Worm (Caenorhabditis elegans): ENCODE results near the gene wrb-1.
A peak's percentile ranks its signal among the peaks of the same experiment; 100 is the strongest.

wrb-1 gene

ce11 chrV:1158247-1158646, 37.6 kb upstream of the wrb-1 start (continued):
- no peak for TF ChIP-seq ceh-63 (GFP tag; optimal IDR thresholded peaks at IDR 0.05)

ce11 chrV:1160716-1161115, 35.2 kb upstream of the wrb-1 start:
- TF ChIP-seq egl-27 (tag; optimal IDR thresholded peaks at IDR 0.05) (no peak), zag-1 (tag; optimal IDR thresholded peaks at IDR 0.05) (no peak), aly-2 (tag; optimal IDR thresholded peaks at IDR 0.05) (no peak), ztf-11 (tag; optimal IDR thresholded peaks at IDR 0.05) (no peak), egl-13 (tag; optimal IDR thresholded peaks at IDR 0.05) (no peak), vab-15 (tag; optimal IDR thresholded peaks at IDR 0.05) (no peak), elt-2 (tag; optimal IDR thresholded peaks at IDR 0.05) (no peak), unc-98 (GFP tag; IDR thresholded peaks at IDR 0.05) (no peak), elt-3 (tag; optimal IDR thresholded peaks at IDR 0.05) (no peak), jun-1 (tag; optimal IDR thresholded peaks at IDR 0.05) (no peak), nhr-84 (tag; optimal IDR thresholded peaks at IDR 0.05) (no peak), unc-86 (tag; optimal IDR thresholded peaks at IDR 0.05) (no peak), xbp-1 (tag; optimal IDR thresholded peaks at IDR 0.05) (no peak), ceh-82 (tag; optimal IDR thresholded peaks at IDR 0.05) (no peak), dpl-1 (GFP tag; optimal IDR thresholded peaks at IDR 0.05) (no peak), mef-2 (tag; optimal IDR thresholded peaks at IDR 0.05) (no peak), rnt-1 (tag; optimal IDR thresholded peaks at IDR 0.05) (no peak)

ce11 chrV:1164196-1164691, 31.6 kb upstream of the wrb-1 start, which contains the start of gene T21H3.5:
Gene T21H3.5, minus strand, starts transcription at chrV:1164293.
- no peak for TF ChIP-seq mef-2 (tag; optimal IDR thresholded peaks at IDR 0.05)
- TF ChIP-seq blmp-1 (tag; optimal IDR thresholded peaks at IDR 0.05) = peak; percentile 33
- no peak for TF ChIP-seq aha-1 (tag; optimal IDR thresholded peaks at IDR 0.05)
- no peak for TF ChIP-seq pax-3 (tag; optimal IDR thresholded peaks at IDR 0.05)

- TF ChIP-seq irx-1 (tag; optimal IDR thresholded peaks at IDR 0.05) (no peak), jun-1 (tag; optimal IDR thresholded peaks at IDR 0.05) (no peak), dpl-1 (GFP tag; optimal IDR thresholded peaks at IDR 0.05) (no peak), pqm-1 (tag; optimal IDR thresholded peaks at IDR 0.05) (no peak), mef-2 (tag; optimal IDR thresholded peaks at IDR 0.05) (no peak), nhr-11 (tag; optimal IDR thresholded peaks at IDR 0.05) (no peak)
Measured at ce11 chrV:1165090-1165761, 30.6 kb upstream of the wrb-1 start, which contains the start of gene ptr-16. Gene ptr-16, plus strand, starts transcription at chrV:1165711.

ce11 chrV:1170591-1170990, 25.3 kb upstream of the wrb-1 start:
- no peak for TF ChIP-seq sptf-1 (tag; optimal IDR thresholded peaks at IDR 0.05)
- no peak for TF ChIP-seq xbp-1 (tag; optimal IDR thresholded peaks at IDR 0.05)
- no peak for TF ChIP-seq grh-1 (GFP tag; IDR thresholded peaks at IDR 0.05)
- TF ChIP-seq ama-1 (optimal IDR thresholded peaks at IDR 0.05) = no peak
- no peak for TF ChIP-seq fos-1 (tag; optimal IDR thresholded peaks at IDR 0.05)
- no peak for TF ChIP-seq zip-4 (GFP tag; optimal IDR thresholded peaks at IDR 0.05)
- no peak for TF ChIP-seq fkh-10 (GFP tag; optimal IDR thresholded peaks at IDR 0.05)
- no peak for TF ChIP-seq mef-2 (tag; optimal IDR thresholded peaks at IDR 0.05)
- TF ChIP-seq ceh-8 (GFP tag; optimal IDR thresholded peaks at IDR 0.05) = no peak
- TF ChIP-seq ceh-90 (tag; optimal IDR thresholded peaks at IDR 0.05) = no peak
- no peak for TF ChIP-seq nhr-76 (tag; optimal IDR thresholded peaks at IDR 0.05)
- TF ChIP-seq dsc-1 (tag; optimal IDR thresholded peaks at IDR 0.05) = no peak
- no peak for TF ChIP-seq nhr-85 (tag)
- TF ChIP-seq zag-1 (tag; optimal IDR thresholded peaks at IDR 0.05) = no peak
- TF ChIP-seq dpl-1 (GFP tag; optimal IDR thresholded peaks at IDR 0.05) = no peak
- TF ChIP-seq nhr-28 (tag; optimal IDR thresholded peaks at IDR 0.05) = no peak
- no peak for TF ChIP-seq ztf-11 (tag; optimal IDR thresholded peaks at IDR 0.05)
- no peak for TF ChIP-seq skn-1 (tag; optimal IDR thresholded peaks at IDR 0.05)
- TF ChIP-seq alr-1 (tag; optimal IDR thresholded peaks at IDR 0.05; ENCODE audit: borderline replicate concordance) = no peak
- no peak for TF ChIP-seq swsn-7 (tag; optimal IDR thresholded peaks at IDR 0.05)
